Fruit fly (Drosophila melanogaster) whole organism, wandering third instar larva: ENCODE measurements around the gene Rpt4.

Experiments
- Dif ChIP-seq: fragments of 200-275, 200-300 bp; sonication (Bioruptor generic); optimal IDR thresholded peaks from 2 replicates; lab custom pipeline; 2018; ENCODE audit warnings: missing biosample characterization, missing genetic modification characterization; ENCODE audit not compliant: partially characterized antibody
- Hr78 ChIP-seq: fragments of >200 bp; optimal IDR thresholded peaks from 2 replicates; lab custom pipeline; 2017; ENCODE audit warnings: missing biosample characterization, missing genetic modification characterization
- Myc ChIP-seq: fragments of >200 bp; optimal IDR thresholded peaks from 2 replicates; lab custom pipeline; 2017
- br ChIP-seq: fragments of 200-800 bp; sonication (Bioruptor generic); optimal IDR thresholded peaks from 2 replicates; lab custom pipeline; 2016; ENCODE audit warnings: missing biosample characterization, missing genetic modification characterization
- brk ChIP-seq: fragments of 200-800 bp; sonication (Bioruptor generic); optimal IDR thresholded peaks from 2 replicates; lab custom pipeline; 2016; ENCODE audit warnings: missing biosample characterization, mild to moderate bottlenecking, missing genetic modification characterization
- rgr ChIP-seq: fragments of 200-800 bp; sonication (Bioruptor generic); optimal IDR thresholded peaks from 3 replicates; lab custom pipeline; 2016; ENCODE audit warnings: missing biosample characterization, mild to moderate bottlenecking, missing genetic modification characterization
- usp ChIP-seq: fragments of >200 bp; optimal IDR thresholded peaks from 2 replicates; lab custom pipeline; 2017; ENCODE audit warnings: missing biosample characterization, missing genetic modification characterization

DNA sequence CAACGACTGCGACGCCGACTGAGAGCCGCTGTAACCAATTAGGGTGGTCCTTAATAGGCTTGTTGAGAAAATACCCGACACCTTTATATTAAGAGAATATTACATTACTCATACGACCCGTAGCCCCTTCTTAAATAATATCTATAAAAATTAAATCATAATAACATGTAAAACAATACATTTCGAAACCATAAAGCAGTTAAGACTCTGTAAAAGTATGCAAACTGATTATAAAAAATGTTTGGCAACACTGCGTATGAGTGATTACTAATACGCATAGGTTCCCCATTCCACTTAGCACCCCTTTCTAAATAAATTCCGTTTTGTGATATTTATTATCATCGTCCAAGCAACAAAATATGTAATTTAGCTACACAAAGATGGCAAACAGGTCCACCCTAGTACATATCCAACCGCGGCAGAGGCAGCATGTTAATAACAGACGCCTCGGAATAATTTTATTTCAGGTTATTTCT, 49.6 kb upstream of the Rpt4 start:
- TF ChIP-seq rgr (GFP tag; lab: Kevin White, UChicago) (peak; percentile 73), Myc (lab: Kevin White, UChicago) (no peak), Hr78 (GFP tag; lab: Kevin White, UChicago) (no peak), brk (GFP tag; lab: Kevin White, UChicago) (peak; percentile 30), Dif (GFP tag; lab: Kevin White, UChicago) (no peak), usp (GFP tag; lab: Kevin White, UChicago) (no peak), br (GFP tag; lab: Kevin White, UChicago) (peak; percentile 79)
